Fruit fly (Drosophila melanogaster): ENCODE results near the gene CG1983.

DNA sequence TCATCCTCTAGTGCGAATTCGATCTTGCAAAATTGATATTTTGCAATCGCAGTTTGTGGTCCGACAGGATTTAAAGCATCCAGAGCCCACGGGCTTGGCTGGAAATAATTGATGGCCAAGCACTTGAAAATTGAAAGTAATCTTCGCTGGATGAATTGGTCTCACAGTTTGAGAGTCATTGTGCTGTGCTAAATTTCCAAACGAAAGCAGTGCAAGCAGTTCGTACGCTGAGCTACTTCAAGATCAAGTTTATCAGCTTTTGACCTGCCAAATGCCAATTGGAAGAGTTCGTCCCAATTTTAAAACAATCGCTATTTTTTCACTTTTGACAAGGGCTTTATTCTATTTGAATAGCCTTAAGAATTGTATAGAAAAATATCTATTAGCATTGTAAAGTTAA is 23.6 kb downstream of the CG1983 start:
- TF ChIP-seq N (GFP tag; optimal IDR thresholded peaks at IDR 0.05) (no peak), brk (GFP tag; optimal IDR thresholded peaks at IDR 0.05) (no peak), h (GFP tag; optimal IDR thresholded peaks at IDR 0.05) (no peak), GATAd (GFP tag; optimal IDR thresholded peaks at IDR 0.05) (no peak), Vsx2 (GFP tag; optimal IDR thresholded peaks at IDR 0.05; ENCODE audit: partially characterized antibody) (no peak), usp (GFP tag; optimal IDR thresholded peaks at IDR 0.05) (no peak), Myc (optimal IDR thresholded peaks at IDR 0.05) (peak; percentile 34), foxo (GFP tag; optimal IDR thresholded peaks at IDR 0.05) (no peak), HLH106 (tag; optimal IDR thresholded peaks at IDR 0.05) (no peak), Sp1 (GFP tag; optimal IDR thresholded peaks at IDR 0.05) (no peak)

Data from whole organism, wandering third instar larva.